ENCODE assay signal across 1 fruit fly cellular context in the genomic region with DNA sequence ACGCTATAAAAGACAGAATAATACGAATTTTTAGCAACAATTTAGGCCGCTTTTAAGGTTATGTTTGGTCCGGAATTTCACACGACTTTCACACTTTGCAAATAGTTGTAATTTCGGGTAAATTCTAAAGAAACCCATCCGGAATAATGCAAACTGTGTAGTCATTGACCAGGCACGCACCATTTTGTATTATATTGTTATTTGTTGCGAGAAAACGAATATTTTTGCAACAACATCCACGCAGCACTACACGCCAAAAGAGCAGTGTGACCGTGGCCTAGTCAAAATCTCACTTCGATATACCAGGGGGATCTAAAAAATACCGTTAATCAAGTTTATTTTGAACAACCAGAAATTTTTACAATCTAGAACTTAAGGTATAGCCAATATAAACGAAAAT.
TF ChIP-seq lines count a peak whose summit lies in the region.

A gene (minus strand): TSS at position 265 of the 400 bp plus-strand sequence.

TF ChIP-seq in whole organism, embryonic, 481 proteins besides CTCF, POLR2A, EP300 and RAD21 (continued from another document):
- TF ChIP-seq CG12236 (GFP tag; optimal IDR thresholded peaks at IDR 0.05; lab: Kevin White, UChicago), result no peak
- no peak for TF ChIP-seq Usf (GFP tag; optimal IDR thresholded peaks at IDR 0.05; lab: Kevin White, UChicago)
- no peak for TF ChIP-seq CG5245 (GFP tag; optimal IDR thresholded peaks at IDR 0.05; lab: Kevin White, UChicago)
- no peak for TF ChIP-seq Hr39 (optimal IDR thresholded peaks at IDR 0.05; lab: Kevin White, UChicago)
- no peak for TF ChIP-seq CG18599 (GFP tag; optimal IDR thresholded peaks at IDR 0.05; lab: Kevin White, UChicago)
- no peak for TF ChIP-seq Doc3 (GFP tag; IDR thresholded peaks at IDR 0.05; lab: Robert Waterston, UW; ENCODE audit: partially characterized antibody)
- TF ChIP-seq CG9609 (GFP tag; optimal IDR thresholded peaks at IDR 0.05; lab: Kevin White, UChicago), result no peak
- TF ChIP-seq CG12744 (GFP tag; optimal IDR thresholded peaks at IDR 0.05; lab: Kevin White, UChicago), result no peak
- no peak for TF ChIP-seq Bgb (GFP tag; IDR thresholded peaks at IDR 0.05; lab: Robert Waterston, UW; ENCODE audit: partially characterized antibody)
- TF ChIP-seq ind (GFP tag; optimal IDR thresholded peaks at IDR 0.05; lab: Kevin White, UChicago), result no peak
- peak; percentile 54 for TF ChIP-seq CG4617 (GFP tag; optimal IDR thresholded peaks at IDR 0.05; lab: Kevin White, UChicago; ENCODE audit: borderline replicate concordance)
- TF ChIP-seq Six4 (GFP tag; optimal IDR thresholded peaks at IDR 0.05; lab: Kevin White, UChicago), result no peak
- TF ChIP-seq psq (GFP tag; optimal IDR thresholded peaks at IDR 0.05; lab: Kevin White, UChicago), result no peak
- TF ChIP-seq abd-A (tag; optimal IDR thresholded peaks at IDR 0.05; lab: Kevin White, UChicago), result no peak
- no peak for TF ChIP-seq her (GFP tag; optimal IDR thresholded peaks at IDR 0.05; lab: Kevin White, UChicago)
- TF ChIP-seq HLHmδ (GFP tag; optimal IDR thresholded peaks at IDR 0.05; lab: Kevin White, UChicago), result no peak
- no peak for TF ChIP-seq dimm (GFP tag; IDR thresholded peaks at IDR 0.05; lab: Robert Waterston, UW)
- TF ChIP-seq repo (GFP tag; optimal IDR thresholded peaks at IDR 0.05; lab: Kevin White, UChicago), result no peak
- no peak for TF ChIP-seq CG11456 (GFP tag; IDR thresholded peaks at IDR 0.05; lab: Robert Waterston, UW)
- no peak for TF ChIP-seq CG14667 (GFP tag; IDR thresholded peaks at IDR 0.05; lab: Robert Waterston, UW)
- TF ChIP-seq da (GFP tag; optimal IDR thresholded peaks at IDR 0.05; lab: Kevin White, UChicago), result no peak
- peak; percentile 66 for TF ChIP-seq MESR4 (GFP tag; optimal IDR thresholded peaks at IDR 0.05; lab: Kevin White, UChicago)
- no peak for TF ChIP-seq CG10267 (tag; optimal IDR thresholded peaks at IDR 0.05; lab: Kevin White, UChicago)
- no peak for TF ChIP-seq CG11560 (tag; IDR thresholded peaks at IDR 0.05; lab: Robert Waterston, UW)
- no peak for TF ChIP-seq sob (GFP tag; IDR thresholded peaks at IDR 0.05; lab: Robert Waterston, UW)
- TF ChIP-seq CG18011 (GFP tag; optimal IDR thresholded peaks at IDR 0.05; lab: Kevin White, UChicago), result no peak
- TF ChIP-seq CG9932 (GFP tag; IDR thresholded peaks at IDR 0.05; lab: Robert Waterston, UW), result no peak
- no peak for TF ChIP-seq NfI (GFP tag; optimal IDR thresholded peaks at IDR 0.05; lab: Kevin White, UChicago)
- TF ChIP-seq Taf1 (GFP tag; IDR thresholded peaks at IDR 0.05; lab: Robert Waterston, UW), result no peak
- no peak for TF ChIP-seq danr (GFP tag; IDR thresholded peaks at IDR 0.05; lab: Robert Waterston, UW)
- no peak for TF ChIP-seq CG12391 (tag; optimal IDR thresholded peaks at IDR 0.05; lab: Kevin White, UChicago)
- TF ChIP-seq CG6254 (GFP tag; optimal IDR thresholded peaks at IDR 0.05; lab: Kevin White, UChicago), result no peak
- no peak for TF ChIP-seq CG17328 (GFP tag; IDR thresholded peaks at IDR 0.05; lab: Robert Waterston, UW)
- TF ChIP-seq oc (tag; optimal IDR thresholded peaks at IDR 0.05; lab: Kevin White, UChicago), result no peak
- TF ChIP-seq CG33213 (GFP tag; optimal IDR thresholded peaks at IDR 0.05; lab: Kevin White, UChicago), result no peak
- no peak for TF ChIP-seq Blimp-1 (GFP tag; optimal IDR thresholded peaks at IDR 0.05; lab: Kevin White, UChicago)
- no peak for TF ChIP-seq vvl (GFP tag; IDR thresholded peaks at IDR 0.05; lab: Robert Waterston, UW)
- no peak for TF ChIP-seq emc (GFP tag; optimal IDR thresholded peaks at IDR 0.05; lab: Kevin White, UChicago)
- TF ChIP-seq Adf1 (GFP tag; IDR thresholded peaks at IDR 0.05; lab: Robert Waterston, UW), result no peak
- TF ChIP-seq Med (GFP tag; lab: Kevin White, UChicago), result peak; percentile 65
- no peak for TF ChIP-seq CG17612 (GFP tag; IDR thresholded peaks at IDR 0.05; lab: Robert Waterston, UW)
- TF ChIP-seq maf-S (GFP tag; optimal IDR thresholded peaks at IDR 0.05; lab: Kevin White, UChicago), result no peak
- TF ChIP-seq dmrt11E (tag; optimal IDR thresholded peaks at IDR 0.05; lab: Kevin White, UChicago), result no peak
- no peak for TF ChIP-seq slou (GFP tag; optimal IDR thresholded peaks at IDR 0.05; lab: Kevin White, UChicago)
- no peak for TF ChIP-seq CG14050 (GFP tag; IDR thresholded peaks at IDR 0.05; lab: Robert Waterston, UW)
- TF ChIP-seq CG2202 (tag; optimal IDR thresholded peaks at IDR 0.05; lab: Kevin White, UChicago), result no peak
- TF ChIP-seq ab (GFP tag; optimal IDR thresholded peaks at IDR 0.05; lab: Kevin White, UChicago), result no peak
- no peak for TF ChIP-seq HmgD (GFP tag; optimal IDR thresholded peaks at IDR 0.05; lab: Kevin White, UChicago)
- no peak for TF ChIP-seq bowl (GFP tag; IDR thresholded peaks at IDR 0.05; lab: Robert Waterston, UW)
- TF ChIP-seq CG1603 (tag; optimal IDR thresholded peaks at IDR 0.05; lab: Kevin White, UChicago), result no peak
- TF ChIP-seq Myb (GFP tag; optimal IDR thresholded peaks at IDR 0.05; lab: Kevin White, UChicago), result peak; percentile 13
- TF ChIP-seq CG5953 (GFP tag; IDR thresholded peaks at IDR 0.05; lab: Robert Waterston, UW), result no peak
- no peak for TF ChIP-seq Dfd (GFP tag; optimal IDR thresholded peaks at IDR 0.05; lab: Kevin White, UChicago)
- no peak for TF ChIP-seq Bteb2 (GFP tag; optimal IDR thresholded peaks at IDR 0.05; lab: Kevin White, UChicago)
- TF ChIP-seq HmgZ (tag; optimal IDR thresholded peaks at IDR 0.05; lab: Kevin White, UChicago), result peak; percentile 38
- no peak for TF ChIP-seq vfl (GFP tag; optimal IDR thresholded peaks at IDR 0.05; lab: Kevin White, UChicago)
- TF ChIP-seq gfzf (GFP tag; optimal IDR thresholded peaks at IDR 0.05; lab: Kevin White, UChicago), result peak; percentile 77
- TF ChIP-seq zf30C (GFP tag; optimal IDR thresholded peaks at IDR 0.05; lab: Kevin White, UChicago), result no peak
- TF ChIP-seq CG3995 (GFP tag; optimal IDR thresholded peaks at IDR 0.05; lab: Kevin White, UChicago), result no peak
- no peak for TF ChIP-seq CG12769 (tag; optimal IDR thresholded peaks at IDR 0.05; lab: Kevin White, UChicago)
- no peak for TF ChIP-seq rib (GFP tag; IDR thresholded peaks at IDR 0.05; lab: Robert Waterston, UW)
- TF ChIP-seq dati (GFP tag; IDR thresholded peaks at IDR 0.05; lab: Robert Waterston, UW), result no peak
- no peak for TF ChIP-seq fd64A (GFP tag; optimal IDR thresholded peaks at IDR 0.05; lab: Kevin White, UChicago)
- no peak for TF ChIP-seq CG1233 (GFP tag; optimal IDR thresholded peaks at IDR 0.05; lab: Kevin White, UChicago)
- no peak for TF ChIP-seq CG1647 (GFP tag; optimal IDR thresholded peaks at IDR 0.05; lab: Kevin White, UChicago)
- no peak for TF ChIP-seq zen2 (GFP tag; IDR thresholded peaks at IDR 0.05; lab: Robert Waterston, UW; ENCODE audit: partially characterized antibody)
- TF ChIP-seq nerfin-2 (GFP tag; IDR thresholded peaks at IDR 0.05; lab: Robert Waterston, UW; ENCODE audit: partially characterized antibody), result no peak
- no peak for TF ChIP-seq CG14710 (tag; optimal IDR thresholded peaks at IDR 0.05; lab: Kevin White, UChicago)
- no peak for TF ChIP-seq CG11093 (GFP tag; IDR thresholded peaks at IDR 0.05; lab: Robert Waterston, UW)
- TF ChIP-seq kah (GFP tag; optimal IDR thresholded peaks at IDR 0.05; lab: Kevin White, UChicago), result no peak
TF ChIP-seq in whole organism, embryonic: peak in this region for 21.
